Worm (Caenorhabditis elegans) whole organism, L1 larva: ENCODE results near the gene H10E21.4.
A peak's percentile ranks its signal among the peaks of the same experiment; 100 is the strongest.

Experiments used
- nhr-71 ChIP-seq: sonication (generic microtip); optimal IDR thresholded peaks from 2 replicates; lab custom pipeline; 2016; ENCODE audit warnings: mild to moderate bottlenecking, missing genetic modification characterization, moderate library complexity, missing compliant biosample characterization
- nhr-77 ChIP-seq: fragments of 150-350 bp; optimal IDR thresholded peaks from 2 replicates; lab custom pipeline; 2014; ENCODE audit warnings: missing biosample characterization, missing genetic modification characterization
- unc-62 ChIP-seq: fragments of 150-350 bp; optimal IDR thresholded peaks from 2 replicates; lab custom pipeline; 2014; ENCODE audit warnings: missing biosample characterization, missing genetic modification reagents, missing genetic modification characterization

DNA sequence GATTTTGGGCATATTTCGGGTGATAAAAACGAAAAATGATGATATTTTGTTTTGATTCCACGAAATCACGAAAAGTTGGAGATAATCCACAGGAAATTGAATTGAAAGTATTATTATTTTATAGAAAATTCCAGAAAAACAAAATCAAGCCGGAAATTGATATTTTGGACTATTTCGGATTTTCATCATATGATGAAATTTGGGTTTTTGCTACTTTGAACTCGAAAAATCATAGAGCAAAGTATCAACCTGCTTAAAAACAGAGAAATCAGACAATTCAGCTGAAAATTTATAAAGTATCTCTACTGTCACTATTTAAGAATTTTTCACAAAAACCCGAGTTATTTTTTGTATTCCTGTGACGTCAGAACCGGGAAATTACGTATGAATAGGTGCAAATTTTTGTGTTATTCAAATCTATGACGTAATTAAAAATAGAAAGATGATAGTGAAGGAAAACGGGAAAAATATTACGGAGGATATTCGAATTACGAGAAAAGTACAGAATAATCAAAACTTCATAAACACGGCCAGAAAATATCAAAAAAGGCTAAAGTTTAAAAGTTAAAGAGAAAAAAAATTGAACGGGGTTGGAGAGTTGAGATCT lies 8.0 kb upstream of the H10E21.4 start:
- no peak for TF ChIP-seq nhr-77 (tag; lab: Kevin White, UChicago)
- TF ChIP-seq nhr-71 (tag; lab: Kevin White, UChicago): peak; percentile 34
- no peak for TF ChIP-seq unc-62
